Worm (Caenorhabditis elegans) whole organism, late embryonic: ENCODE measurements around the gene taf-9.

Experiments used
- elt-2 ChIP-seq: sonication (generic microtip); optimal IDR thresholded peaks from 2 replicates; lab custom pipeline; 2016; ENCODE audit warnings: missing genetic modification reagents, missing genetic modification characterization, missing compliant biosample characterization
- lim-6 ChIP-seq: sonication (generic microtip); optimal IDR thresholded peaks from 2 replicates; lab custom pipeline; 2016; ENCODE audit warnings: missing genetic modification characterization, missing compliant biosample characterization
- nhr-11 ChIP-seq: fragments of 150-350 bp; optimal IDR thresholded peaks from 2 replicates; lab custom pipeline; 2014; ENCODE audit warnings: missing biosample characterization, missing genetic modification characterization
- pha-2 ChIP-seq: sonication (generic microtip); optimal IDR thresholded peaks from 2 replicates; lab custom pipeline; 2017; ENCODE audit warnings: mild to moderate bottlenecking, missing genetic modification characterization, missing compliant biosample characterization
- pha-4 ChIP-seq: fragments of 150-350 bp; optimal IDR thresholded peaks from 2 replicates; lab custom pipeline; 2018; ENCODE audit warnings: missing biosample characterization, missing genetic modification reagents, missing genetic modification characterization
- ref-2 ChIP-seq: sonication (generic microtip); optimal IDR thresholded peaks from 2 replicates; lab custom pipeline; 2016; ENCODE audit warnings: missing genetic modification characterization, missing compliant biosample characterization
- sox-2 ChIP-seq: fragments of 200-800 bp; sonication (Bioruptor generic); IDR thresholded peaks from 2 replicates; pipeline ENCODE4 v1.3.6; 2022; ENCODE audit warnings: missing genetic modification reagents, missing genetic modification characterization, missing compliant biosample characterization
- unc-86 ChIP-seq: sonication (generic microtip); optimal IDR thresholded peaks from 2 replicates; lab custom pipeline; 2016; ENCODE audit warnings: missing genetic modification characterization, missing compliant biosample characterization

- TF ChIP-seq sox-2 (GFP tag; lab: Robert Waterston, UW) (no peak), pha-2 (tag; lab: Kevin White, UChicago) (no peak), elt-2 (tag; lab: Kevin White, UChicago) (no peak), lim-6 (tag; lab: Kevin White, UChicago) (no peak), nhr-11 (no peak), ref-2 (tag; lab: Kevin White, UChicago) (no peak), unc-86 (tag; lab: Kevin White, UChicago) (no peak), pha-4 (tag; lab: Kevin White, UChicago) (no peak)
Measured at ce11 chrIII:13600254-13600653, 23.8 kb upstream of the taf-9 start.
